Worm (Caenorhabditis elegans) whole organism, L1 larva: ENCODE results near the gene srg-21.

ENCODE experiments used
- aly-2 ChIP-seq: fragments of 150-350 bp; optimal IDR thresholded peaks from 2 replicates; lab custom pipeline; 2014; ENCODE audit warnings: missing biosample characterization, missing genetic modification characterization
- blmp-1 ChIP-seq: fragments of 150-350 bp; optimal IDR thresholded peaks from 2 replicates; lab custom pipeline; 2014; ENCODE audit warnings: missing biosample characterization, missing genetic modification characterization
- ces-1 ChIP-seq: fragments of 150-350 bp; optimal IDR thresholded peaks from 2 replicates; lab custom pipeline; 2014; ENCODE audit warnings: missing biosample characterization, missing genetic modification reagents, missing genetic modification characterization
- elt-3 ChIP-seq, 6 experiments: fragments of 150-350 bp in 1 of 6; sonication (generic microtip); optimal IDR thresholded peaks; 2 replicates each; lab custom pipeline; 2017 to 2018; ENCODE audit warnings: missing biosample characterization in 6 of 6, missing genetic modification characterization in 6 of 6, inconsistent platforms in 1 of 6
- grh-1 ChIP-seq: fragments of 200-800 bp; sonication (Bioruptor generic); IDR thresholded peaks from 2 replicates; pipeline ENCODE4 v1.3.6; 2022; ENCODE audit warnings: missing genetic modification reagents, missing genetic modification characterization, missing compliant biosample characterization
- lin-13 ChIP-seq: fragments of 150-350 bp; optimal IDR thresholded peaks from 2 replicates; lab custom pipeline; 2014; ENCODE audit warnings: missing biosample characterization, missing genetic modification reagents, missing genetic modification characterization
- lsy-2 ChIP-seq, 2 experiments: fragments of 150-350 bp; optimal IDR thresholded peaks; 2 replicates each; lab custom pipeline; 2014; ENCODE audit warnings: missing biosample characterization in 2 of 2, missing genetic modification characterization in 2 of 2
- nhr-12 ChIP-seq: sonication (generic microtip); optimal IDR thresholded peaks from 2 replicates; lab custom pipeline; 2017; ENCODE audit warnings: missing biosample characterization, missing genetic modification characterization
- nhr-77 ChIP-seq: fragments of 150-350 bp; optimal IDR thresholded peaks from 2 replicates; lab custom pipeline; 2014; ENCODE audit warnings: missing biosample characterization, missing genetic modification characterization
- pqm-1 ChIP-seq: sonication (generic microtip); optimal IDR thresholded peaks from 3 replicates; lab custom pipeline; 2017; ENCODE audit warnings: missing biosample characterization, missing genetic modification characterization
- snu-23 ChIP-seq: sonication (generic microtip); optimal IDR thresholded peaks from 2 replicates; lab custom pipeline; 2016; ENCODE audit warnings: missing genetic modification characterization, missing compliant biosample characterization
- unc-86 ChIP-seq: sonication (generic microtip); optimal IDR thresholded peaks from 2 replicates; lab custom pipeline; 2016; ENCODE audit warnings: missing genetic modification characterization, missing compliant biosample characterization

- TF ChIP-seq nhr-12 (tag; lab: Kevin White, UChicago) (no peak), lin-13 (GFP tag; lab: Kevin White, UChicago) (no peak), nhr-77 (tag; lab: Kevin White, UChicago) (no peak), elt-3 (tag; optimal IDR thresholded peaks at IDR 0.05; lab: Kevin White, UChicago) (no peak), pqm-1 (tag; lab: Kevin White, UChicago) (no peak), grh-1 (GFP tag; lab: Robert Waterston, UW) (no peak), unc-86 (no peak), blmp-1 (tag; lab: Kevin White, UChicago) (no peak), aly-2 (tag; lab: Kevin White, UChicago) (no peak), snu-23 (GFP tag; lab: Kevin White, UChicago) (no peak), ces-1 (no peak), lsy-2 (tag; optimal IDR thresholded peaks at IDR 0.05; lab: Kevin White, UChicago) (no peak)
Observed at ce11 chrII:3117471-3117870, 26.3 kb upstream of the srg-21 start, which contains the start of gene T10D4.7.
